Worm (Caenorhabditis elegans): ENCODE data around the gene C25F9.2.

DNA sequence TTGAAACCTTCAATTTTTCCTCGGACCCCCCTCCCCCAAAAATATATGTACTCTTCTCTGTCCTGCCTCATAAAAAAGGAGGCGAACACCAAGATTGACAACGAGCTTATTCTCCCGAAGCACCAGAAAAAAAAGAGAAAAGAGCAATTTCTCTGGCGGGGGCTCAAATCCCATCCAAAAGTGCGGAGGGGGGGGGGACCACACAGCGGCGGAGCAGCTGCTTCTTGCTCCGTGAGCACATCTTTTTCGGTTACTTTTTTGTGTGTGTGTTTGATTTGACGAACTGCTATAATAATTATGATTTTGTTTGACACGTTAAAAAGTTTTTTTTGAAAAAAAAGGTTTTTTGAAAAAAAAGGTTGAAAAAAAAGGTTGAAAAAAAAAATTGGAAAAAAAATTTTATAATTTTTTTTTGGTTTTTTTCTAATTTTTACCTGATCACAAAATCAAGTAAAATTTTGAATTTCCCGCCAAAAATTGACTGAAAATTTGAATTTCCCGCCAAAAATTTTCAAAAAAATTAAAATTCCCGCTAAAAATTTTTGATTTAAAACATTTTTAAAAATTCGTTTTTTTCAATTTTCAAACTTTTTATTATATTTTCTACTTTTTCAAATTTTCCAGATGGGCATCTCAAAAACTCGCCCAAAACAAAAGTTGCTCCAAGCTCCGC, 52.7 kb downstream of the C25F9.2 start, which contains the start of gene Y43F8B.10:
- TF ChIP-seq him-1 (tag; optimal IDR thresholded peaks at IDR 0.05) = no peak
- TF ChIP-seq dao-5 (tag; optimal IDR thresholded peaks at IDR 0.05) = no peak
- TF ChIP-seq W03F9.2 (tag; optimal IDR thresholded peaks at IDR 0.05) = no peak

All from whole organism, L4/young adult.